Worm (Caenorhabditis elegans): ENCODE data around the gene scl-27.

The scl-27 gene

DNA sequence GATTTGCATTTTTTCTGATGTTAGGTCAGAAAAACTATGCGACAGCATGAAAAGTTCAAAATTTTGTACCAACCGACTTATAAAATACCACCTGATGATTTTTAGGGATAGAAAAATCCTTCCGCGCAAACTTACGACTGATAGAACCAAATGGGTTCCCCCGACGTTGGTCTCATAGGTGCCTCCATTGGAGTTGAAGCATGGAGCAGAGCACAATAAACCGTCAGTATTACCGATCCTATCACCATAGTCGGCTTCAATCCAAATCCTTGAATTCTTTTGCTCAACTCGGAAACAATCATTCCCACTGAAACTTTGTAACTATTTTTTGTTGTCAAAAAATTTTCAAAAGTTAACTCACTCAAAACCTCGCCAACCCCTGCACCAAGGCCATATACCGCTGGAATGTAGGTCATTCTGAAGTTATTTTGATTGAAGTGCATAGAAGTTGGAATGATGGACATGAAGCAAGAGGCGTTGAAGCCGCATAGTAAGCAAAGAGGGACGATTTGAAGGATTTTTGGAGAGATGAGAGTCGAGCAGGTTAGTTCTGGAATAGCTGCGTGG, 39.4 kb downstream of the scl-27 start:
- TF ChIP-seq elt-1 (tag; optimal IDR thresholded peaks at IDR 0.05; ENCODE audit: borderline replicate concordance, insufficient read depth) = no peak
- TF ChIP-seq drap-1 (GFP tag; optimal IDR thresholded peaks at IDR 0.05) = no peak
- TF ChIP-seq nhr-12 (tag; optimal IDR thresholded peaks at IDR 0.05) = no peak
- no peak for TF ChIP-seq unc-120 (tag; optimal IDR thresholded peaks at IDR 0.05; ENCODE audit: poor library complexity, severe bottlenecking)
- no peak for TF ChIP-seq ces-1 (GFP tag; optimal IDR thresholded peaks at IDR 0.05)
- TF ChIP-seq nhr-237 (tag; optimal IDR thresholded peaks at IDR 0.05) = no peak
- no peak for TF ChIP-seq elt-3 (tag; optimal IDR thresholded peaks at IDR 0.05)
- TF ChIP-seq M03D4.4 (tag; optimal IDR thresholded peaks at IDR 0.05) = no peak
- no peak for TF ChIP-seq bed-3 (GFP tag; optimal IDR thresholded peaks at IDR 0.05)
- no peak for TF ChIP-seq ceh-43 (GFP tag; optimal IDR thresholded peaks at IDR 0.05)
- no peak for TF ChIP-seq cnd-1 (tag; optimal IDR thresholded peaks at IDR 0.05)
- no peak for TF ChIP-seq nhr-76 (tag; optimal IDR thresholded peaks at IDR 0.05)
- TF ChIP-seq mls-2 (tag; optimal IDR thresholded peaks at IDR 0.05) = no peak
- TF ChIP-seq flh-1 (GFP tag; optimal IDR thresholded peaks at IDR 0.05) = no peak
- TF ChIP-seq lsy-2 (tag; optimal IDR thresholded peaks at IDR 0.05) = no peak
- TF ChIP-seq sptf-1 (tag; optimal IDR thresholded peaks at IDR 0.05) = no peak
- no peak for TF ChIP-seq lin-13 (tag; optimal IDR thresholded peaks at IDR 0.05)
- no peak for TF ChIP-seq snpc-4 (tag; optimal IDR thresholded peaks at IDR 0.05)
- TF ChIP-seq blmp-1 (tag; optimal IDR thresholded peaks at IDR 0.05) = no peak

- no peak for TF ChIP-seq unc-62 (GFP tag; optimal IDR thresholded peaks at IDR 0.05)
- TF ChIP-seq nhr-12 (tag; optimal IDR thresholded peaks at IDR 0.05) = no peak
- no peak for TF ChIP-seq elt-3 (tag; optimal IDR thresholded peaks at IDR 0.05)
- no peak for TF ChIP-seq snpc-4 (tag; optimal IDR thresholded peaks at IDR 0.05)
- no peak for TF ChIP-seq pha-4 (tag; optimal IDR thresholded peaks at IDR 0.05)
Observed at ce11 chrV:440923-441322, 41.1 kb downstream of the scl-27 start, which contains the start of gene B0554.7. TSS of gene B0554.7 (minus strand) at chrV:441023.

DNA sequence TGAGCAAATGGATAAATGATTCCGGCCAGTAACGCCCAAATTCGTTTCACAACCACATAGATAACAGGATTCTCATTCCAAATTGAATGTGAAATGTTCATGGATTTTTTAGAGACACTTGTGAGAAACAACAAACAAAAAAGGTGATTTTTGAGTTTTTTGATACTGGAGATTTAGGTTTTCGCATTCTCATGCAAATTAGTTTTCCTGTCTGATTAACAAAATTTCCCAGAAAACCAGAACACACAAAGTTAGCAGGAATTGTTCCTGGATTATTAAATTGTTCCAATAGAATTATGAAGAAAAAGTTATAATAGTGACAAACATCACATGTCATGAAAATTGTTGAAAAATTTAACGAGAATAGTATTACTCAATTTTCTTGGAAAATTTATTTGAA, 43.4 kb downstream of the scl-27 start, which contains the start of gene srh-33:
Gene srh-33, minus strand, starts transcription at position 101 of the 400 bp plus-strand sequence.
- no peak for TF ChIP-seq ces-1 (GFP tag; optimal IDR thresholded peaks at IDR 0.05)
- no peak for TF ChIP-seq nhr-237 (tag; optimal IDR thresholded peaks at IDR 0.05)
- TF ChIP-seq ceh-43 (GFP tag; optimal IDR thresholded peaks at IDR 0.05) = no peak
- TF ChIP-seq ham-2 (GFP tag; optimal IDR thresholded peaks at IDR 0.05) = no peak
- no peak for TF ChIP-seq elt-3 (tag; optimal IDR thresholded peaks at IDR 0.05)
- no peak for TF ChIP-seq pha-4 (tag; optimal IDR thresholded peaks at IDR 0.05)
- no peak for TF ChIP-seq unc-39 (tag; optimal IDR thresholded peaks at IDR 0.05)
- TF ChIP-seq mls-2 (tag; optimal IDR thresholded peaks at IDR 0.05) = no peak
- no peak for TF ChIP-seq lin-13 (tag; optimal IDR thresholded peaks at IDR 0.05)
- TF ChIP-seq sem-2 (GFP tag; optimal IDR thresholded peaks at IDR 0.05) = no peak
- TF ChIP-seq ceh-39 (tag; optimal IDR thresholded peaks at IDR 0.05) = no peak
- TF ChIP-seq tbx-8 (GFP tag; optimal IDR thresholded peaks at IDR 0.05) = no peak
- no peak for TF ChIP-seq blmp-1 (tag; optimal IDR thresholded peaks at IDR 0.05)
- TF ChIP-seq snpc-4 (tag; optimal IDR thresholded peaks at IDR 0.05) = no peak
- TF ChIP-seq nhr-28 (tag; optimal IDR thresholded peaks at IDR 0.05) = no peak
- TF ChIP-seq ceh-83 (GFP tag; optimal IDR thresholded peaks at IDR 0.05) = no peak
- TF ChIP-seq drap-1 (GFP tag; optimal IDR thresholded peaks at IDR 0.05) = no peak
- no peak for TF ChIP-seq lin-32 (GFP tag; optimal IDR thresholded peaks at IDR 0.05)

DNA sequence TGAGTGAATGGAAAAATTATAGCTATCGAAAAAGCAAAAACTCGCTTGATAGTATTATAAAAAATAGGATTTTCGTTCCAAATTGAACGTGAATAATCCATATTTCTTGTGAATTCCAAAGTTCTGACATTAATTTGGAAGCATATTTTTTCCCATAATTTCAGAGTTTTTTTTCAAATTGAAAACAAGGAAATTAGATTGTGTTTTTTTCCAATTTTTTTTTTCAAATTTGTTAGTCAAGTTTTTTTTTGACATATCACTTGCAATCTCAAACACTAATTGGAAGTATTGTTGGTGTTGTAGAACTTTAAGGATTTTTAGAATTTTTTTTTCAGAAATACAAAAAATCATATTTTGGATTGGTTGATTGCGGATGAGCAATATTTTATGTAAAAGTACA, 46.8 kb downstream of the scl-27 start, which contains the start of gene srh-34:
Gene srh-34, minus strand, starts transcription at position 101 of the 400 bp plus-strand sequence.
- no peak for TF ChIP-seq tbx-8 (GFP tag; optimal IDR thresholded peaks at IDR 0.05)
- TF ChIP-seq lin-13 (tag; optimal IDR thresholded peaks at IDR 0.05) = no peak
- no peak for TF ChIP-seq flh-1 (GFP tag; optimal IDR thresholded peaks at IDR 0.05)
- no peak for TF ChIP-seq zip-8 (tag; optimal IDR thresholded peaks at IDR 0.05)
- no peak for TF ChIP-seq ham-2 (GFP tag; optimal IDR thresholded peaks at IDR 0.05)
- no peak for TF ChIP-seq sem-2 (GFP tag; optimal IDR thresholded peaks at IDR 0.05)
- TF ChIP-seq ceh-43 (GFP tag; optimal IDR thresholded peaks at IDR 0.05) = no peak
- no peak for TF ChIP-seq drap-1 (GFP tag; optimal IDR thresholded peaks at IDR 0.05)
- TF ChIP-seq ceh-39 (tag; optimal IDR thresholded peaks at IDR 0.05) = no peak
- no peak for TF ChIP-seq cnd-1 (tag; optimal IDR thresholded peaks at IDR 0.05)
- no peak for TF ChIP-seq nhr-12 (tag; optimal IDR thresholded peaks at IDR 0.05)
- no peak for TF ChIP-seq elt-1 (tag; optimal IDR thresholded peaks at IDR 0.05; ENCODE audit: borderline replicate concordance, insufficient read depth)
- no peak for TF ChIP-seq nhr-2 (tag; optimal IDR thresholded peaks at IDR 0.05)
- TF ChIP-seq nhr-237 (tag; optimal IDR thresholded peaks at IDR 0.05) = no peak
- no peak for TF ChIP-seq elt-3 (tag; optimal IDR thresholded peaks at IDR 0.05)
- TF ChIP-seq mls-2 (tag; optimal IDR thresholded peaks at IDR 0.05) = no peak
- no peak for TF ChIP-seq mep-1 (tag; optimal IDR thresholded peaks at IDR 0.05)
- TF ChIP-seq ceh-83 (GFP tag; optimal IDR thresholded peaks at IDR 0.05) = no peak
- TF ChIP-seq hlh-1 (tag; optimal IDR thresholded peaks at IDR 0.05) = no peak

Data from whole organism, mixed stage, embryonic.